Worm (Caenorhabditis elegans) whole organism, L4 larva: ENCODE data around the gene abhd-12.

Experiments
- F10B5.3 ChIP-seq: sonication (generic microtip); optimal IDR thresholded peaks from 2 replicates; lab custom pipeline; 2016; ENCODE audit warnings: mild to moderate bottlenecking, missing genetic modification characterization, missing compliant biosample characterization
- F26F4.8 ChIP-seq: fragments of 200-800 bp; sonication (Bioruptor generic); conservative IDR thresholded peaks from 2 replicates; pipeline ENCODE4 v1.3.6; 2022; ENCODE audit warnings: missing genetic modification characterization, missing compliant biosample characterization
- F49E8.2 ChIP-seq: sonication (generic microtip); optimal IDR thresholded peaks from 2 replicates; lab custom pipeline; 2016; ENCODE audit warnings: missing compliant biosample characterization, mild to moderate bottlenecking, missing genetic modification characterization, borderline replicate concordance
- T20F7.1 ChIP-seq: fragments of 200-800 bp; sonication (Bioruptor generic); optimal IDR thresholded peaks from 2 replicates; lab custom pipeline; 2018; ENCODE audit warnings: mild to moderate bottlenecking, missing genetic modification characterization, missing compliant biosample characterization
- Y105C5A.15 ChIP-seq: fragments of 200-800 bp; sonication (Bioruptor generic); IDR thresholded peaks from 2 replicates; pipeline ENCODE4 v1.3.6; 2022; ENCODE audit warnings: missing genetic modification characterization, missing compliant biosample characterization
- Y48G9A.11 ChIP-seq: fragments of 200-800 bp; sonication (Bioruptor generic); IDR thresholded peaks from 2 replicates; pipeline ENCODE4 v1.3.6; 2022; ENCODE audit warnings: missing genetic modification reagents, missing genetic modification characterization, missing compliant biosample characterization
- Y5F2A.4 ChIP-seq: fragments of 200-800 bp; sonication (Bioruptor generic); optimal IDR thresholded peaks from 2 replicates; lab custom pipeline; 2018; ENCODE audit warnings: mild to moderate bottlenecking, missing genetic modification characterization, missing compliant biosample characterization
- Y75B8A.6 ChIP-seq: fragments of 200-800 bp; sonication (Bioruptor generic); IDR thresholded peaks from 2 replicates; pipeline ENCODE4 v1.3.6; 2022; ENCODE audit warnings: missing genetic modification reagents, missing genetic modification characterization, missing compliant biosample characterization
- ZK546.5 ChIP-seq, 2 experiments: sonication (generic microtip); optimal IDR thresholded peaks; 2 replicates each; lab custom pipeline; 2017; ENCODE audit warnings: missing biosample characterization in 2 of 2, missing genetic modification characterization in 2 of 2
- aly-2 ChIP-seq: sonication (generic microtip); optimal IDR thresholded peaks from 2 replicates; lab custom pipeline; 2018; ENCODE audit warnings: missing biosample characterization, missing genetic modification characterization
- ceh-20 ChIP-seq: fragments of 200-800 bp; sonication (Bioruptor generic); IDR thresholded peaks from 2 replicates; pipeline ENCODE4 v1.3.6; 2022; ENCODE audit warnings: missing genetic modification reagents, missing genetic modification characterization, missing compliant biosample characterization
- ceh-32 ChIP-seq: sonication (generic microtip); optimal IDR thresholded peaks from 2 replicates; lab custom pipeline; 2016; ENCODE audit warnings: mild to moderate bottlenecking, missing genetic modification characterization, missing compliant biosample characterization; ENCODE audit not compliant: poor library complexity
- daf-12 ChIP-seq: fragments of 150-350 bp; optimal IDR thresholded peaks from 2 replicates; lab custom pipeline; 2014; ENCODE audit warnings: missing biosample characterization, missing genetic modification reagents, missing genetic modification characterization
- daf-8 ChIP-seq: fragments of 200-800 bp; sonication (Bioruptor generic); IDR thresholded peaks from 2 replicates; pipeline ENCODE4 v1.3.6; 2022; ENCODE audit warnings: missing genetic modification characterization, missing compliant biosample characterization
- dmd-6 ChIP-seq: fragments of 200-800 bp; sonication (Bioruptor generic); IDR thresholded peaks from 2 replicates; pipeline ENCODE4 v1.3.6; 2022; ENCODE audit warnings: missing genetic modification reagents, missing genetic modification characterization, missing compliant biosample characterization
- dpl-1 ChIP-seq: fragments of 150-350 bp; optimal IDR thresholded peaks from 2 replicates; lab custom pipeline; 2014; ENCODE audit warnings: missing biosample characterization, missing genetic modification reagents, missing genetic modification characterization
- egl-27 ChIP-seq: sonication (generic microtip); optimal IDR thresholded peaks from 3 replicates; lab custom pipeline; 2017; ENCODE audit warnings: missing biosample characterization, missing genetic modification reagents, missing genetic modification characterization
- fos-1 ChIP-seq: fragments of 150-350 bp; optimal IDR thresholded peaks from 2 replicates; lab custom pipeline; 2014; ENCODE audit warnings: missing biosample characterization, missing genetic modification characterization
- gei-8 ChIP-seq: fragments of 200-800 bp; sonication (Bioruptor generic); optimal IDR thresholded peaks from 2 replicates; lab custom pipeline; 2018; ENCODE audit warnings: mild to moderate bottlenecking, missing genetic modification characterization, missing compliant biosample characterization
- hlh-30 ChIP-seq: sonication (generic microtip); optimal IDR thresholded peaks from 2 replicates; lab custom pipeline; 2017; ENCODE audit warnings: antibody characterized with exemption, mild to moderate bottlenecking, missing genetic modification characterization, missing compliant biosample characterization; ENCODE audit not compliant: insufficient read depth
- jun-1 ChIP-seq: fragments of 150-350 bp; optimal IDR thresholded peaks from 2 replicates; lab custom pipeline; 2014; ENCODE audit warnings: missing biosample characterization, missing genetic modification reagents, missing genetic modification characterization
- lin-13 ChIP-seq: fragments of 150-350 bp; optimal IDR thresholded peaks from 2 replicates; lab custom pipeline; 2014; ENCODE audit warnings: missing biosample characterization, missing genetic modification reagents, missing genetic modification characterization
- lin-29 ChIP-seq: fragments of 200-800 bp; sonication (Bioruptor generic); IDR thresholded peaks from 2 replicates; pipeline ENCODE4 v1.3.6; 2022; ENCODE audit warnings: missing genetic modification reagents, missing genetic modification characterization, missing compliant biosample characterization
- lin-39 ChIP-seq: fragments of 150-350 bp; optimal IDR thresholded peaks from 2 replicates; lab custom pipeline; 2014; ENCODE audit warnings: missing biosample characterization, missing genetic modification reagents, missing genetic modification characterization
- lsy-2 ChIP-seq, 2 experiments: fragments of 150-350 bp in 1 of 2; sonication (generic microtip) in 1 of 2; optimal IDR thresholded peaks; 2 replicates each; lab custom pipeline; 2014 to 2017; ENCODE audit warnings: missing biosample characterization in 2 of 2, missing genetic modification characterization in 2 of 2
- mxl-3 ChIP-seq: fragments of 200-800 bp; sonication (Bioruptor generic); optimal IDR thresholded peaks from 2 replicates; lab custom pipeline; 2018; ENCODE audit warnings: mild to moderate bottlenecking, missing genetic modification characterization, missing compliant biosample characterization
- nhr-10 ChIP-seq: fragments of 150-350 bp; optimal IDR thresholded peaks from 2 replicates; lab custom pipeline; 2014; ENCODE audit warnings: missing biosample characterization, missing genetic modification characterization
- nhr-102 ChIP-seq: sonication (generic microtip); optimal IDR thresholded peaks from 2 replicates; lab custom pipeline; 2016; ENCODE audit warnings: mild to moderate bottlenecking, missing genetic modification characterization, moderate library complexity, missing compliant biosample characterization
- nhr-11 ChIP-seq: fragments of 150-350 bp; optimal IDR thresholded peaks from 2 replicates; lab custom pipeline; 2014; ENCODE audit warnings: missing biosample characterization, missing genetic modification characterization
- nhr-111 ChIP-seq: fragments of 200-800 bp; sonication (Bioruptor generic); optimal IDR thresholded peaks from 2 replicates; lab custom pipeline; 2018; ENCODE audit warnings: mild to moderate bottlenecking, missing genetic modification characterization, missing compliant biosample characterization
- nhr-28 ChIP-seq: fragments of 150-350 bp; optimal IDR thresholded peaks from 2 replicates; lab custom pipeline; 2014; ENCODE audit warnings: missing biosample characterization, missing genetic modification characterization
- nhr-42 ChIP-seq: fragments of 200-800 bp; sonication (Bioruptor generic); IDR thresholded peaks from 2 replicates; pipeline ENCODE4 v1.3.6; 2022; ENCODE audit warnings: missing genetic modification characterization, missing compliant biosample characterization
- nhr-76 ChIP-seq: fragments of 150-350 bp; optimal IDR thresholded peaks from 2 replicates; lab custom pipeline; 2014; ENCODE audit warnings: missing biosample characterization, missing genetic modification characterization
- php-3 ChIP-seq: fragments of 200-800 bp; sonication (Bioruptor generic); IDR thresholded peaks from 2 replicates; pipeline ENCODE4 v1.3.6; 2022; ENCODE audit warnings: missing genetic modification reagents, missing genetic modification characterization, missing compliant biosample characterization
- rbr-2 ChIP-seq: sonication (generic microtip); optimal IDR thresholded peaks from 2 replicates; lab custom pipeline; 2016; ENCODE audit warnings: missing genotype, missing genetic modification characterization, missing compliant biosample characterization
- set-16 ChIP-seq: fragments of 200-800 bp; sonication (Bioruptor generic); IDR thresholded peaks from 2 replicates; pipeline ENCODE4 v1.3.6; 2022; ENCODE audit warnings: missing genetic modification reagents, missing genetic modification characterization, missing compliant biosample characterization
- snpc-1.2 ChIP-seq: fragments of 200-800 bp; sonication (Bioruptor generic); IDR thresholded peaks from 2 replicates; pipeline ENCODE4 v1.3.6; 2022; ENCODE audit warnings: missing genetic modification reagents, missing genetic modification characterization, missing compliant biosample characterization
- snpc-4 ChIP-seq: fragments of 150-350 bp; optimal IDR thresholded peaks from 2 replicates; lab custom pipeline; 2014; ENCODE audit warnings: missing biosample characterization, missing genetic modification characterization
- spr-3 ChIP-seq: fragments of 200-800 bp; sonication (Bioruptor generic); optimal IDR thresholded peaks from 2 replicates; lab custom pipeline; 2018; ENCODE audit warnings: mild to moderate bottlenecking, missing genetic modification characterization, missing compliant biosample characterization
- tra-1 ChIP-seq: fragments of 200-800 bp; sonication (Bioruptor generic); IDR thresholded peaks from 2 replicates; pipeline ENCODE4 v1.3.6; 2022; ENCODE audit warnings: missing genetic modification reagents, missing genetic modification characterization, missing compliant biosample characterization
- unc-62 ChIP-seq, 3 experiments: fragments of 150-350 bp in 1 of 3; sonication (generic microtip); optimal IDR thresholded peaks in 2 of 3; peaks in 1 of 3; 1 replicate in 1 of 3; 2 replicates in 2 of 3; lab custom pipeline; 2014 to 2017; ENCODE audit warnings: missing biosample characterization in 3 of 3, missing genetic modification characterization in 3 of 3, missing genetic modification reagents in 3 of 3, missing genotype in 1 of 3
- vab-7 ChIP-seq: fragments of 200-800 bp; sonication (Bioruptor generic); IDR thresholded peaks from 2 replicates; pipeline ENCODE4 v1.3.6; 2022; ENCODE audit warnings: missing genetic modification reagents, missing genetic modification characterization, missing compliant biosample characterization
- zip-2 ChIP-seq: fragments of 150-350 bp; optimal IDR thresholded peaks from 2 replicates; lab custom pipeline; 2014; ENCODE audit warnings: missing biosample characterization, missing genetic modification characterization
- ztf-11 ChIP-seq: fragments of 150-350 bp; optimal IDR thresholded peaks from 2 replicates; lab custom pipeline; 2014; ENCODE audit warnings: missing biosample characterization, missing genetic modification characterization

The abhd-12 gene

ce11 chrV:7985860-7986259, 2.2 kb downstream of the abhd-12 start, which contains the start of gene Y97E10AL.1:
Gene Y97E10AL.1, plus strand, starts transcription at chrV:7986160.
- TF ChIP-seq egl-27 (tag; lab: Kevin White, UChicago) (no peak), rbr-2 (tag; lab: Kevin White, UChicago) (no peak), jun-1 (tag; lab: Kevin White, UChicago) (no peak), nhr-11 (tag; lab: Kevin White, UChicago) (no peak), ceh-32 (tag; lab: Kevin White, UChicago) (no peak), gei-8 (no peak), lin-39 (tag; lab: Kevin White, UChicago) (no peak), lin-13 (GFP tag; lab: Kevin White, UChicago) (no peak), F10B5.3 (tag; lab: Kevin White, UChicago) (no peak), set-16 (GFP tag; lab: Robert Waterston, UW) (no peak), lsy-2 (tag; optimal IDR thresholded peaks at IDR 0.05; lab: Kevin White, UChicago) (no peak), T20F7.1 (GFP tag; lab: Kevin White, UChicago) (no peak), lin-29 (GFP tag; lab: Robert Waterston, UW) (no peak), daf-8 (GFP tag; lab: Robert Waterston, UW) (no peak), ZK546.5 (tag; optimal IDR thresholded peaks at IDR 0.05; lab: Kevin White, UChicago) (no peak)

DNA sequence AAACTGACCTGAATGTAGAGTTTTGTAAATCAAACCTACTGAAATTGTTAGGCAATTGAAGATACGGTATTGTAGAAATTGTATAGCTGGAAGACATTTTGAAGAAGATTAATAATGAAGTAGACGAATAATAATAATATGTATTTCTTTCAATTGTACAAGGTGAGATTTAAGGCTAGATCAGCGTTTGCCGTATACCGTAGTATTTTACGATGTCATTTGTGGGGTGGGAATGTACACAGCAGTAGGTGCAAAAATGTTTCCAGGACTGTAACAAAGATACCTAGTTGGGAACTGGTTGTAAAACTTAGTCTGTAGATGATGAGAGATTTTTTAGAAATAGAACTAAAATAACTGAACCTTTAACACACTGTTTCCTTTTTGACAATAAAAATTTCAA, 10.9 kb downstream of the abhd-12 start, which contains the start of gene ceh-76:
Gene ceh-76 (minus strand): TSS at position 101 of the 400 bp plus-strand sequence.
- TF ChIP-seq Y5F2A.4 (GFP tag; lab: Kevin White, UChicago) (no peak), snpc-4 (no peak), nhr-28 (no peak), nhr-42 (GFP tag; lab: Robert Waterston, UW) (no peak), dmd-6 (GFP tag; lab: Robert Waterston, UW) (no peak), egl-27 (tag; lab: Kevin White, UChicago) (no peak), dpl-1 (GFP tag; lab: Kevin White, UChicago) (no peak), zip-2 (tag; lab: Kevin White, UChicago) (no peak), mxl-3 (GFP tag; lab: Kevin White, UChicago) (no peak), F49E8.2 (tag; lab: Kevin White, UChicago) (no peak), nhr-111 (GFP tag; lab: Kevin White, UChicago) (no peak), vab-7 (GFP tag; lab: Robert Waterston, UW) (no peak), Y48G9A.11 (GFP tag; lab: Robert Waterston, UW) (no peak), aly-2 (tag; lab: Kevin White, UChicago) (no peak), nhr-76 (tag; lab: Kevin White, UChicago) (no peak), nhr-102 (tag; lab: Kevin White, UChicago) (no peak), nhr-10 (no peak), spr-3 (GFP tag; lab: Kevin White, UChicago) (no peak)

- TF ChIP-seq nhr-28, result no peak
- TF ChIP-seq Y5F2A.4 (GFP tag; lab: Kevin White, UChicago), result no peak
- no peak for TF ChIP-seq tra-1 (GFP tag; lab: Robert Waterston, UW)
- no peak for TF ChIP-seq F26F4.8 (GFP tag; lab: Robert Waterston, UW)
- no peak for TF ChIP-seq jun-1 (tag; lab: Kevin White, UChicago)
- TF ChIP-seq lin-39 (tag; lab: Kevin White, UChicago), result no peak
- no peak for TF ChIP-seq fos-1 (tag; lab: Kevin White, UChicago)
- no peak for TF ChIP-seq php-3
- TF ChIP-seq daf-12 (tag; lab: Kevin White, UChicago), result no peak
- no peak for TF ChIP-seq unc-62 (GFP tag; optimal IDR thresholded peaks at IDR 0.05 in 1 of 2; lab: Kevin White, UChicago)
- no peak for TF ChIP-seq unc-62 (tag; optimal IDR thresholded peaks at IDR 0.05; lab: Kevin White, UChicago)
- TF ChIP-seq snpc-1.2, result no peak
- TF ChIP-seq Y75B8A.6, result no peak
- no peak for TF ChIP-seq hlh-30 (tag; lab: Kevin White, UChicago)
- TF ChIP-seq ztf-11 (tag; lab: Kevin White, UChicago), result no peak
- TF ChIP-seq F49E8.2 (tag; lab: Kevin White, UChicago), result no peak
- TF ChIP-seq ceh-20 (GFP tag; lab: Robert Waterston, UW), result no peak
- TF ChIP-seq ZK546.5 (tag; optimal IDR thresholded peaks at IDR 0.05; lab: Kevin White, UChicago), result no peak
- TF ChIP-seq Y105C5A.15 (GFP tag; lab: Robert Waterston, UW), result no peak
Measured at ce11 chrV:7995165-7995564, 11.5 kb downstream of the abhd-12 start.
